Worm (Caenorhabditis elegans) whole organism, L3 larva: ENCODE results near the gene Y43F8B.15.

Experiments used
- ZK546.5 ChIP-seq: sonication (generic microtip); optimal IDR thresholded peaks from 2 replicates; lab custom pipeline; 2017; ENCODE audit warnings: missing biosample characterization, missing genetic modification characterization
- ama-1 ChIP-seq: fragments of 150-350 bp; optimal IDR thresholded peaks from 2 replicates; lab custom pipeline; 2018
- elt-1 ChIP-seq: fragments of 150-350 bp; optimal IDR thresholded peaks from 2 replicates; lab custom pipeline; 2014; ENCODE audit warnings: missing biosample characterization, missing genetic modification characterization
- lin-39 ChIP-seq: fragments of 150-350 bp; optimal IDR thresholded peaks from 2 replicates; lab custom pipeline; 2018; ENCODE audit warnings: missing biosample characterization, missing genetic modification reagents, missing genetic modification characterization
- nhr-11 ChIP-seq: fragments of 150-350 bp; optimal IDR thresholded peaks from 2 replicates; lab custom pipeline; 2014; ENCODE audit warnings: missing biosample characterization, missing genetic modification characterization
- nhr-12 ChIP-seq: fragments of 150-350 bp; optimal IDR thresholded peaks from 2 replicates; lab custom pipeline; 2014; ENCODE audit warnings: missing biosample characterization, missing genetic modification characterization
- nhr-23 ChIP-seq: fragments of 150-350 bp; optimal IDR thresholded peaks from 2 replicates; lab custom pipeline; 2014; ENCODE audit warnings: missing biosample characterization, missing genetic modification reagents, missing genetic modification characterization
- nhr-28 ChIP-seq: fragments of 150-350 bp; optimal IDR thresholded peaks from 2 replicates; lab custom pipeline; 2014; ENCODE audit warnings: missing biosample characterization, missing genetic modification characterization
- nhr-76 ChIP-seq: fragments of 150-350 bp; sonication (generic microtip); optimal IDR thresholded peaks from 5 replicates; lab custom pipeline; 2014; ENCODE audit warnings: missing biosample characterization, missing genetic modification characterization
- nhr-77 ChIP-seq: fragments of 150-350 bp; optimal IDR thresholded peaks from 2 replicates; lab custom pipeline; 2014; ENCODE audit warnings: missing biosample characterization, missing genetic modification characterization
- pqm-1 ChIP-seq: fragments of 150-350 bp; optimal IDR thresholded peaks from 2 replicates; lab custom pipeline; 2017; ENCODE audit warnings: missing biosample characterization, missing genetic modification characterization, inconsistent platforms

- TF ChIP-seq ZK546.5 (no peak), ama-1 (no peak), nhr-28 (tag; lab: Kevin White, UChicago) (no peak), elt-1 (tag; lab: Kevin White, UChicago) (no peak), nhr-76 (tag; lab: Kevin White, UChicago) (no peak), lin-39 (no peak), nhr-12 (tag; lab: Kevin White, UChicago) (no peak), nhr-11 (no peak), pqm-1 (tag; lab: Kevin White, UChicago) (no peak), nhr-23 (tag; lab: Kevin White, UChicago) (no peak), nhr-77 (tag; lab: Kevin White, UChicago) (no peak)
These were observed 20.6 kb upstream of the Y43F8B.15 start, which contains the start of gene Y43F8B.22 for ce11 chrV:19482535-19482934.
